Worm (Caenorhabditis elegans) whole organism, late embryonic: ENCODE data around the gene F17C11.11.

Source experiments
- C08G9.2 ChIP-seq: sonication (generic microtip); optimal IDR thresholded peaks from 2 replicates; lab custom pipeline; 2016; ENCODE audit warnings: mild to moderate bottlenecking, missing genetic modification characterization, moderate library complexity, missing compliant biosample characterization
- F13H6.1 ChIP-seq: sonication (generic microtip); optimal IDR thresholded peaks from 2 replicates; lab custom pipeline; 2016; ENCODE audit warnings: missing genetic modification characterization, missing compliant biosample characterization
- T23F11.4 ChIP-seq: fragments of 200-800 bp; sonication (Bioruptor generic); optimal IDR thresholded peaks from 2 replicates; lab custom pipeline; 2018; ENCODE audit warnings: mild to moderate bottlenecking, missing genetic modification characterization, missing compliant biosample characterization
- ceh-19 ChIP-seq: fragments of 200-800 bp; sonication (Bioruptor generic); optimal IDR thresholded peaks from 2 replicates; lab custom pipeline; 2018; ENCODE audit warnings: mild to moderate bottlenecking, missing genetic modification characterization, missing compliant biosample characterization
- ceh-2 ChIP-seq: sonication (generic microtip); optimal IDR thresholded peaks from 2 replicates; lab custom pipeline; 2016; ENCODE audit warnings: missing genotype, missing genetic modification characterization, missing compliant biosample characterization
- ceh-22 ChIP-seq: sonication (generic microtip); optimal IDR thresholded peaks from 2 replicates; lab custom pipeline; 2017; ENCODE audit warnings: missing biosample characterization, missing genetic modification characterization
- ceh-45 ChIP-seq: fragments of 200-800 bp; sonication (Bioruptor generic); IDR thresholded peaks from 2 replicates; pipeline ENCODE4 v1.3.6; 2022; ENCODE audit warnings: missing genetic modification reagents, missing genetic modification characterization, missing compliant biosample characterization
- dmd-4 ChIP-seq: sonication (generic microtip); optimal IDR thresholded peaks from 2 replicates; lab custom pipeline; 2016; ENCODE audit warnings: borderline replicate concordance, missing genetic modification characterization, missing compliant biosample characterization
- dve-1 ChIP-seq: sonication (generic microtip); optimal IDR thresholded peaks from 2 replicates; lab custom pipeline; 2017; ENCODE audit warnings: antibody characterized with exemption, mild to moderate bottlenecking, missing genetic modification characterization, missing compliant biosample characterization
- ets-4 ChIP-seq: sonication (generic microtip); optimal IDR thresholded peaks from 2 replicates; lab custom pipeline; 2016; ENCODE audit warnings: missing genetic modification characterization, missing compliant biosample characterization
- fkh-10 ChIP-seq: fragments of 150-350 bp; optimal IDR thresholded peaks from 2 replicates; lab custom pipeline; 2014; ENCODE audit warnings: missing biosample characterization, missing genetic modification reagents, missing genetic modification characterization
- fkh-6 ChIP-seq: sonication (generic microtip); optimal IDR thresholded peaks from 2 replicates; lab custom pipeline; 2016; ENCODE audit warnings: missing genetic modification characterization, missing compliant biosample characterization
- hlh-6 ChIP-seq: sonication (generic microtip); optimal IDR thresholded peaks from 2 replicates; lab custom pipeline; 2016; ENCODE audit warnings: missing genotype, missing genetic modification characterization, missing compliant biosample characterization
- hlh-8 ChIP-seq: sonication (generic microtip); optimal IDR thresholded peaks from 2 replicates; lab custom pipeline; 2016; ENCODE audit warnings: missing genotype, missing genetic modification characterization, missing compliant biosample characterization
- lim-6 ChIP-seq: sonication (generic microtip); optimal IDR thresholded peaks from 2 replicates; lab custom pipeline; 2016; ENCODE audit warnings: missing genetic modification characterization, missing compliant biosample characterization
- mec-3 ChIP-seq: sonication (generic microtip); optimal IDR thresholded peaks from 2 replicates; lab custom pipeline; 2016; ENCODE audit warnings: borderline replicate concordance, missing genetic modification characterization, missing compliant biosample characterization
- nhr-11 ChIP-seq: fragments of 150-350 bp; optimal IDR thresholded peaks from 2 replicates; lab custom pipeline; 2014; ENCODE audit warnings: missing biosample characterization, missing genetic modification characterization
- odd-2 ChIP-seq: sonication (generic microtip); optimal IDR thresholded peaks from 2 replicates; lab custom pipeline; 2017; ENCODE audit warnings: antibody characterized with exemption, mild to moderate bottlenecking, missing genetic modification characterization, missing compliant biosample characterization
- pag-3 ChIP-seq: sonication (generic microtip); optimal IDR thresholded peaks from 2 replicates; lab custom pipeline; 2016; ENCODE audit warnings: missing compliant biosample characterization, missing genetic modification characterization, borderline replicate concordance
- pat-9 ChIP-seq: fragments of 200-800 bp; sonication (Bioruptor generic); optimal IDR thresholded peaks from 2 replicates; lab custom pipeline; 2018; ENCODE audit warnings: mild to moderate bottlenecking, missing genetic modification characterization, moderate library complexity, missing compliant biosample characterization
- pax-1 ChIP-seq: fragments of 150-350 bp; optimal IDR thresholded peaks from 2 replicates; lab custom pipeline; 2014; ENCODE audit warnings: missing biosample characterization, missing genetic modification characterization
- pha-4 ChIP-seq: fragments of 150-350 bp; optimal IDR thresholded peaks from 2 replicates; lab custom pipeline; 2018; ENCODE audit warnings: missing biosample characterization, missing genetic modification reagents, missing genetic modification characterization
- pros-1 ChIP-seq: fragments of 150-350 bp; optimal IDR thresholded peaks from 2 replicates; lab custom pipeline; 2014; ENCODE audit warnings: missing biosample characterization, missing genetic modification reagents, missing genetic modification characterization
- ref-2 ChIP-seq: sonication (generic microtip); optimal IDR thresholded peaks from 2 replicates; lab custom pipeline; 2016; ENCODE audit warnings: missing genetic modification characterization, missing compliant biosample characterization
- tbx-2 ChIP-seq: sonication (generic microtip); optimal IDR thresholded peaks from 2 replicates; lab custom pipeline; 2016; ENCODE audit warnings: missing genetic modification characterization, missing compliant biosample characterization
- tbx-7 ChIP-seq: sonication (generic microtip); optimal IDR thresholded peaks from 2 replicates; lab custom pipeline; 2016; ENCODE audit warnings: missing genotype, missing genetic modification characterization, missing compliant biosample characterization
- unc-3 ChIP-seq, 2 experiments: fragments of 200-800 bp in 1 of 2; sonication (Bioruptor generic) in 1 of 2; sonication (generic microtip) in 1 of 2; conservative IDR thresholded peaks in 1 of 2; optimal IDR thresholded peaks in 1 of 2; 2 replicates each; pipeline versions ENCODE4 v1.3.6 to Lab custom; 2016 to 2022; ENCODE audit warnings: missing compliant biosample characterization in 2 of 2, missing genetic modification characterization in 2 of 2, missing genetic modification reagents in 1 of 2
- unc-86 ChIP-seq: sonication (generic microtip); optimal IDR thresholded peaks from 2 replicates; lab custom pipeline; 2016; ENCODE audit warnings: missing genetic modification characterization, missing compliant biosample characterization
- zip-5 ChIP-seq: sonication (generic microtip); optimal IDR thresholded peaks from 2 replicates; lab custom pipeline; 2016; ENCODE audit warnings: missing genetic modification characterization, missing compliant biosample characterization
- ztf-16 ChIP-seq: sonication (generic microtip); optimal IDR thresholded peaks from 2 replicates; lab custom pipeline; 2017; ENCODE audit warnings: missing genetic modification characterization, missing compliant biosample characterization

Gene F17C11.11

DNA sequence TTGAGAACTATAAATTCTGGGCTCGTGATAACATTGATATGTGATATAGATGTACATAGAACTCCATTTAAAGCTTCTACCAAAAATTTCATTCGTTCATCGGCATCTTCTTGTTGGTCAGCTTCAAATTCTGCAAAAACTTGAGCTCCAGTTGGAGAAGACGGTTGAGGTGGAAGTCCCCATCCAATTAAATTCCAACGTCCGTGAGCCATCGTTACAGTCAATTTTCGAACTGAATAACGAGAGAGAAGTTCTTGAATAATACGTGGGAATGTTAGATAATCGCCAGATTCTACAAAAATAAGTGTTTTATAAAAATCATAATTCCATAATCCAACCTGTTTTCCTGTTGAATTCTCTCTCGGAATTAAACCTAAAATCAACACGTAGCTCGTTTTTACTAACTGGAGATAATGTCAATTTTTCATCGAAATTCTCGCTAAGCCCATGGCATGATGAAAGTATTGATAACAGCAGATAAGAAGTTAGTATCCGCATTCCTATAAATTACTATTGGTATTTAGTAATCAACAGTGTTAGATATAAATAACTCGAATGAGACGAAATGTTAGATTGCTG lies 19.8 kb upstream of the F17C11.11 start, which contains the start of gene pigt-1:
Gene pigt-1 (minus strand): TSS at position 500 of the 579 bp plus-strand sequence.
- no peak for TF ChIP-seq ztf-16 (tag; lab: Kevin White, UChicago)
- TF ChIP-seq mec-3 (tag; lab: Kevin White, UChicago), result no peak
- no peak for TF ChIP-seq dve-1 (tag; lab: Kevin White, UChicago)
- TF ChIP-seq unc-3 (GFP tag; conservative IDR thresholded peaks at IDR 0.05; lab: Robert Waterston, UW), result no peak
- TF ChIP-seq unc-3 (tag; optimal IDR thresholded peaks at IDR 0.05; lab: Kevin White, UChicago), result no peak
- TF ChIP-seq unc-86 (tag; lab: Kevin White, UChicago), result no peak
- no peak for TF ChIP-seq pros-1 (tag; lab: Kevin White, UChicago)
- TF ChIP-seq ceh-2, result no peak
- no peak for TF ChIP-seq pag-3 (tag; lab: Kevin White, UChicago)
- TF ChIP-seq T23F11.4 (GFP tag; lab: Kevin White, UChicago), result no peak
- no peak for TF ChIP-seq pha-4 (tag; lab: Kevin White, UChicago)
- no peak for TF ChIP-seq F13H6.1 (tag; lab: Kevin White, UChicago)
- no peak for TF ChIP-seq pat-9 (tag; lab: Kevin White, UChicago)
- TF ChIP-seq fkh-10, result no peak
- no peak for TF ChIP-seq hlh-8 (tag; lab: Kevin White, UChicago)

DNA sequence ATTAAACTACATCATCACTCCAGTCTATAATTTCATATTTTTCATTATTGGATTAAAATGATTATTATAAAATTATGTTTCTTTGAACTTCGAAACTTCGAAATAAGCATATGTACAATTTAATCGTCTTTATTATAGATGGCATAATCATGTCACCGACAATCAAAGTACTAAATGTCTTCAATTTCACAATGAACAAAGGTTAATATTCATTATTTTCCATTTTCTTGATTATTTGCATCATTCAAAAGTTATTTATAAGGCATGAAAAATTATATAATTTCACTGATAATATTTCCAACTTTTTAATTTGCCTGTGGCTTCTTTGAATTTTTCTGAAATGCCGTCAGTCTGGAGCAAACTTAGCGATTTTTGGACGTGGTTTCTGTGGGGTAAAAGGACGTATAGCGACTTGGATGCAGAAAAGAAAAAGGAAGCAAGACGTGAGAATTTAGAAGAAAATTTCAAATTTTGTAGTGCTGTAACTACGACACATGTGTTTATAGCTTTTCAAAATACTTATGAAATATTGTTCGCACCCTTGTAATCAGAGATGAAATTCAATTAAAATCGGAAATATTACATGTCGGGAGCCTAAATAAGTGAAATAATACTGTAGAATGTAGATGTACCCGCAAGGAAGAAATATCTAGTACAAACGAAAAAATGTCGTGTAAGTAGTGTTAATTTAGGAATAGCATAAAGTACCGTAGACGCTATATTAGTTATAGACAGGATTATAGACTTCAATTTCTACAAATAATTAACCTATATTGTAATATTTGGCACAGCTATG lies 17.3 kb upstream of the F17C11.11 start, which contains the start of gene F17C11.13:
Gene F17C11.13 (plus strand): TSS at position 243 of the 796 bp plus-strand sequence.
- TF ChIP-seq ets-4 (tag; lab: Kevin White, UChicago) (no peak), T23F11.4 (GFP tag; lab: Kevin White, UChicago) (no peak), unc-3 (GFP tag; conservative IDR thresholded peaks at IDR 0.05; lab: Robert Waterston, UW) (no peak), unc-3 (tag; optimal IDR thresholded peaks at IDR 0.05; lab: Kevin White, UChicago) (no peak)

DNA sequence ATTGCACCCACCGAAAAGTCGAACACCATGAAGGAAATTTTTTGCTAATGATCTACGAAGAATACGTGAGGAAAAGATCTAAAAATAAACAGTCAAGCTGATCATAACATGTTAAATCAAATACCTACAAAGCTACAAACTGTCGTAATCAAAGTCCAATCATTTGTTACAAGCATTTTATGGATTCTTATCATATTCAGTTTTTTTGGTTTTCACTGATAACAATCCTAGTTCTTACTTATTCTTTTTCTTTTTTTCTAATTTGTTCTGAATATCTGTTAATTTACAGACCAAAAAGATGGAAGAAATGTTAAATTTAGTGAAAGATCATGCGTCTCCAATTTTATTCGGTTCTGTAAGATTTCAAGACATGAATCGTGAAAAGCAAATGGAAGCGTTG lies 16.2 kb upstream of the F17C11.11 start, which contains the start of gene F17C11.6:
Gene F17C11.6 (plus strand): TSS at position 290 of the 400 bp plus-strand sequence.
- no peak for TF ChIP-seq F13H6.1 (tag; lab: Kevin White, UChicago)
- no peak for TF ChIP-seq zip-5 (tag; lab: Kevin White, UChicago)
- no peak for TF ChIP-seq tbx-2 (tag; lab: Kevin White, UChicago)
- TF ChIP-seq nhr-11 (tag; lab: Kevin White, UChicago), result no peak
- TF ChIP-seq lim-6, result no peak
- TF ChIP-seq fkh-10, result no peak

DNA sequence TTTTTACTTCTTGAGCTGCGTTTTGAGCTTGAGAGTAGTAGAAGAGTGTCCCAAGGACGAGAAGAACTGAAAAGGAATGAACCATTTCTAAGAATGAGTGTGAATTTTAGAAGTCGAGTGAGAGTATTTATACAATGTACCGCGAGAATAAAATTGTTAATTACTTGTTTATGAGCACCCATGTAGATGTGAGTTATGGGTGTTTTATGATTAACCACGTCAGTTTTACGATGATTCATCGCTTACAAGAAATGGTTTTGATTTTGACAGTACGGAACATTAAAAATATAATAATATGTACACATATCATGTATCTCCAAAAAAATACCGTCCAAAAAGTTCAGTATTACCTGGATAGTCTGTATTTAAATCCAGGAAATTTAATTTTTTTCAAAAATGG lies 15.7 kb upstream of the F17C11.11 start, which contains the start of gene clec-221:
Gene clec-221 (minus strand): TSS at position 101 of the 400 bp plus-strand sequence.
- TF ChIP-seq ceh-45 (GFP tag; lab: Robert Waterston, UW) (no peak), ztf-16 (tag; lab: Kevin White, UChicago) (no peak), ceh-19 (no peak)

DNA sequence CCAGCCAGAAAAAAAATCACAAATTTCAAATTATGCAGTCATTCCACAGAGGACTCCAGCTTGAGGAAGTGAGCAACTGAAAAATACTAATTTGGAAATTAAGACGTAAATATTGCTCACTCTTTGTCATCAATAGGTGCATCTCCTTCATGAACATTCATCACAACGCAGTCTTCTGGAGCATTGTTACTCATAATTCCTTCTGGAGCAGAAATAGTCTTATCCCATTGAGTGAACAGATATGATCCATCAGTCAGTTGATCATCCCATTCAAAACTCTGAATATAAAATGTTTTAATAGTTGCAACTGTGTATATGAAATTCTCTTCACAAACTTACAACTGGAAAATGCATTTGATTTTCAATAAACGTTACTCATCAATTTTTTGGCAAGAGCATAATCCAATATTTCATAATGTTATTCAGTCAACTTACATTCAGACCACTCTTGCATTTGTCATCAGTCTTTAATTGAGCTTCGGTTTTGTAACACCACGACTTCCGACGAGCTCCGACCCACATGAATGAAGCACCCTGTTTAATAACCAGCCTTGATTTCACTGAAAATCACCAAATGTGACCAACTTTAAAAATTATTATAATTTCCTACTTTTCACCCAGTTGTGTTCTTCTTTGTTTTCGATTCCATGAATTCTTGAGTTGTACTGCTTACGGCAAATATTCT lies 15.0 kb upstream of the F17C11.11 start:
- TF ChIP-seq fkh-6 (no peak), pax-1 (tag; lab: Kevin White, UChicago) (no peak), ref-2 (tag; lab: Kevin White, UChicago) (no peak), hlh-6 (no peak), fkh-10 (no peak), tbx-7 (tag; lab: Kevin White, UChicago) (no peak), dmd-4 (tag; lab: Kevin White, UChicago) (no peak), C08G9.2 (tag; lab: Kevin White, UChicago) (no peak), zip-5 (tag; lab: Kevin White, UChicago) (no peak), ceh-22 (tag; lab: Kevin White, UChicago) (no peak), odd-2 (tag; lab: Kevin White, UChicago) (no peak)
